Worm (Caenorhabditis elegans) whole organism, young adult: ENCODE data around the gene T20G5.13.

Experiments
- B0035.1 ChIP-seq: sonication (generic microtip); optimal IDR thresholded peaks from 2 replicates; lab custom pipeline; 2016; ENCODE audit warnings: missing genetic modification characterization, mild to moderate bottlenecking, missing compliant biosample characterization, missing genotype, missing genetic modification reagents
- C06A6.2 ChIP-seq: fragments of 200-800 bp; sonication (Bioruptor generic); conservative IDR thresholded peaks from 2 replicates; pipeline ENCODE4 v1.3.6; 2022; ENCODE audit warnings: missing genetic modification characterization, missing compliant biosample characterization
- C17E4.6 ChIP-seq: fragments of 200-800 bp; sonication (Bioruptor generic); IDR thresholded peaks from 2 replicates; pipeline ENCODE4 v1.3.6; 2022; ENCODE audit warnings: missing genetic modification reagents, missing genetic modification characterization, missing compliant biosample characterization
- F10E7.11 ChIP-seq: sonication (generic microtip); optimal IDR thresholded peaks from 2 replicates; lab custom pipeline; 2017; ENCODE audit warnings: mild to moderate bottlenecking, missing genetic modification characterization, moderate library complexity, missing compliant biosample characterization
- F22D6.2 ChIP-seq: sonication (generic microtip); optimal IDR thresholded peaks from 2 replicates; lab custom pipeline; 2016; ENCODE audit warnings: mild to moderate bottlenecking, missing genetic modification characterization, missing compliant biosample characterization
- F23B12.7 ChIP-seq: sonication (generic microtip); optimal IDR thresholded peaks from 2 replicates; lab custom pipeline; 2017; ENCODE audit warnings: missing genetic modification characterization, mild to moderate bottlenecking, missing compliant biosample characterization, antibody characterized with exemption, moderate library complexity; ENCODE audit not compliant: insufficient read depth
- F55B11.4 ChIP-seq: sonication (generic microtip); optimal IDR thresholded peaks from 2 replicates; lab custom pipeline; 2016; ENCODE audit warnings: missing compliant biosample characterization, missing genetic modification characterization, borderline replicate concordance; ENCODE audit not compliant: insufficient read depth
- F57A8.1 ChIP-seq: fragments of 200-800 bp; sonication (Bioruptor generic); optimal IDR thresholded peaks from 2 replicates; lab custom pipeline; 2018; ENCODE audit warnings: mild to moderate bottlenecking, missing genetic modification characterization, moderate library complexity, missing compliant biosample characterization
- K12H6.12 ChIP-seq: fragments of 200-800 bp; sonication (Bioruptor generic); optimal IDR thresholded peaks from 2 replicates; lab custom pipeline; 2018; ENCODE audit warnings: mild to moderate bottlenecking, missing genetic modification characterization, missing compliant biosample characterization
- T07F8.4 ChIP-seq: sonication (generic microtip); optimal IDR thresholded peaks from 2 replicates; lab custom pipeline; 2016; ENCODE audit warnings: mild to moderate bottlenecking, missing genetic modification characterization, moderate library complexity, missing compliant biosample characterization
- T26A5.8 ChIP-seq: sonication (generic microtip); optimal IDR thresholded peaks from 2 replicates; lab custom pipeline; 2016; ENCODE audit warnings: missing genetic modification characterization, missing compliant biosample characterization
- Y56A3A.18 ChIP-seq: fragments of 200-800 bp; sonication (Bioruptor generic); IDR thresholded peaks from 2 replicates; pipeline ENCODE4 v1.3.6; 2022; ENCODE audit warnings: missing genetic modification reagents, missing genetic modification characterization, missing compliant biosample characterization
- Y67H2A.10 ChIP-seq: fragments of 200-800 bp; sonication (Bioruptor generic); conservative IDR thresholded peaks from 2 replicates; pipeline ENCODE4 v1.3.6; 2022; ENCODE audit warnings: missing genetic modification reagents, missing genetic modification characterization, missing compliant biosample characterization
- Y79H2A.3 ChIP-seq: fragments of 200-800 bp; sonication (Bioruptor generic); conservative IDR thresholded peaks from 2 replicates; pipeline ENCODE4 v1.3.6; 2022; ENCODE audit warnings: missing genetic modification reagents, missing genetic modification characterization, missing compliant biosample characterization
- ZK185.1 ChIP-seq: sonication (generic microtip); optimal IDR thresholded peaks from 2 replicates; lab custom pipeline; 2016; ENCODE audit warnings: mild to moderate bottlenecking, missing genetic modification characterization, missing compliant biosample characterization; ENCODE audit not compliant: poor library complexity, severe bottlenecking
- bed-2 ChIP-seq: fragments of 200-800 bp; sonication (Bioruptor generic); IDR thresholded peaks from 2 replicates; pipeline ENCODE4 v1.3.6; 2022; ENCODE audit warnings: missing genetic modification reagents, missing genetic modification characterization, missing compliant biosample characterization
- ccch-3 ChIP-seq: fragments of 200-800 bp; sonication (Bioruptor generic); optimal IDR thresholded peaks from 2 replicates; lab custom pipeline; 2018; ENCODE audit warnings: mild to moderate bottlenecking, missing genetic modification characterization, missing compliant biosample characterization
- cebp-1 ChIP-seq, 2 experiments: fragments of 200-800 bp in 1 of 2; sonication (Bioruptor generic) in 1 of 2; sonication (generic microtip) in 1 of 2; IDR thresholded peaks in 1 of 2; optimal IDR thresholded peaks in 1 of 2; 2 replicates each; pipeline versions ENCODE4 v1.3.6 to Lab custom; 2017 to 2022; ENCODE audit warnings: missing compliant biosample characterization in 2 of 2, missing genetic modification characterization in 2 of 2, mild to moderate bottlenecking in 1 of 2, missing genetic modification reagents in 1 of 2, moderate library complexity in 1 of 2
- chd-7 ChIP-seq: sonication (generic microtip); optimal IDR thresholded peaks from 2 replicates; lab custom pipeline; 2016; ENCODE audit warnings: mild to moderate bottlenecking, missing genetic modification characterization, moderate library complexity, missing compliant biosample characterization
- die-1 ChIP-seq: sonication (generic microtip); optimal IDR thresholded peaks from 2 replicates; lab custom pipeline; 2016; ENCODE audit warnings: missing genotype, mild to moderate bottlenecking, missing genetic modification characterization, missing compliant biosample characterization
- dpl-1 ChIP-seq: fragments of 150-350 bp; optimal IDR thresholded peaks from 2 replicates; lab custom pipeline; 2014; ENCODE audit warnings: missing biosample characterization, missing genetic modification reagents, missing genetic modification characterization
- egl-18 ChIP-seq: fragments of 200-800 bp; sonication (Bioruptor generic); IDR thresholded peaks from 2 replicates; pipeline ENCODE4 v1.3.6; 2022; ENCODE audit warnings: missing genetic modification reagents, missing genetic modification characterization, missing compliant biosample characterization
- egrh-3 ChIP-seq: fragments of 200-800 bp; sonication (Bioruptor generic); IDR thresholded peaks from 2 replicates; pipeline ENCODE4 v1.3.6; 2022; ENCODE audit warnings: missing genetic modification reagents, missing genetic modification characterization, missing compliant biosample characterization
- ets-4 ChIP-seq: fragments of 200-800 bp; sonication (Bioruptor generic); optimal IDR thresholded peaks from 2 replicates; lab custom pipeline; 2018; ENCODE audit warnings: mild to moderate bottlenecking, missing genetic modification characterization, missing compliant biosample characterization
- hmg-1.2 ChIP-seq: fragments of 200-800 bp; sonication (Bioruptor generic); IDR thresholded peaks from 2 replicates; pipeline ENCODE4 v1.3.6; 2022; ENCODE audit warnings: missing genetic modification reagents, missing genetic modification characterization, missing compliant biosample characterization
- let-607 ChIP-seq, 2 experiments: fragments of 200-800 bp in 1 of 2; sonication (Bioruptor generic) in 1 of 2; sonication (generic microtip) in 1 of 2; optimal IDR thresholded peaks; 2 replicates each; lab custom pipeline; 2016 to 2018; ENCODE audit warnings: mild to moderate bottlenecking in 2 of 2, missing compliant biosample characterization in 2 of 2, missing genetic modification characterization in 2 of 2, moderate library complexity in 2 of 2, missing genotype in 1 of 2
- lsy-27 ChIP-seq: sonication (generic microtip); optimal IDR thresholded peaks from 2 replicates; lab custom pipeline; 2017; ENCODE audit warnings: missing genetic modification characterization, mild to moderate bottlenecking, missing compliant biosample characterization, antibody characterized with exemption, missing genotype, borderline replicate concordance; ENCODE audit not compliant: insufficient read depth
- nfya-1 ChIP-seq: sonication (generic microtip); optimal IDR thresholded peaks from 2 replicates; lab custom pipeline; 2017; ENCODE audit warnings: antibody characterized with exemption, missing compliant biosample characterization, missing genetic modification characterization, borderline replicate concordance; ENCODE audit not compliant: insufficient read depth
- nfya-2 ChIP-seq: fragments of 200-800 bp; sonication (Bioruptor generic); IDR thresholded peaks from 2 replicates; pipeline ENCODE4 v1.3.6; 2022; ENCODE audit warnings: missing genetic modification reagents, missing genetic modification characterization, missing compliant biosample characterization
- nfyb-1 ChIP-seq: fragments of 200-800 bp; sonication (Bioruptor generic); IDR thresholded peaks from 2 replicates; pipeline ENCODE4 v1.3.6; 2022; ENCODE audit warnings: missing genetic modification reagents, missing genetic modification characterization, missing compliant biosample characterization
- nhr-80 ChIP-seq: sonication (generic microtip); optimal IDR thresholded peaks from 2 replicates; lab custom pipeline; 2016; ENCODE audit warnings: missing genetic modification characterization, missing compliant biosample characterization
- pha-4 ChIP-seq: fragments of 150-350 bp; sonication (generic microtip); optimal IDR thresholded peaks from 2 replicates; lab custom pipeline; 2014; ENCODE audit warnings: missing biosample characterization, missing genetic modification reagents, missing genetic modification characterization
- sea-2 ChIP-seq: fragments of 200-800 bp; sonication (Bioruptor generic); IDR thresholded peaks from 2 replicates; pipeline ENCODE4 v1.3.6; 2022; ENCODE audit warnings: missing genetic modification characterization, missing compliant biosample characterization
- snpc-1.3 ChIP-seq: sonication (generic microtip); optimal IDR thresholded peaks from 2 replicates; lab custom pipeline; 2017; ENCODE audit warnings: missing genetic modification characterization, mild to moderate bottlenecking, missing compliant biosample characterization, antibody characterized with exemption, moderate library complexity, missing genotype, missing genetic modification reagents; ENCODE audit not compliant: insufficient read depth
- snpc-3.4 ChIP-seq: sonication (generic microtip); optimal IDR thresholded peaks from 2 replicates; lab custom pipeline; 2017; ENCODE audit warnings: missing genetic modification characterization, mild to moderate bottlenecking, missing compliant biosample characterization, antibody characterized with exemption, moderate library complexity, missing genotype, missing genetic modification reagents
- somi-1 ChIP-seq: fragments of 200-800 bp; sonication (Bioruptor generic); optimal IDR thresholded peaks from 2 replicates; lab custom pipeline; 2018; ENCODE audit warnings: mild to moderate bottlenecking, missing genetic modification characterization, missing compliant biosample characterization
- sptf-2 ChIP-seq: fragments of 200-800 bp; sonication (Bioruptor generic); optimal IDR thresholded peaks from 2 replicates; lab custom pipeline; 2018; ENCODE audit warnings: mild to moderate bottlenecking, missing genetic modification characterization, missing compliant biosample characterization
- tlf-1 ChIP-seq: fragments of 200-800 bp; sonication (Bioruptor generic); optimal IDR thresholded peaks from 2 replicates; lab custom pipeline; 2018; ENCODE audit warnings: mild to moderate bottlenecking, missing genetic modification characterization, missing compliant biosample characterization
- unc-130 ChIP-seq: sonication (generic microtip); optimal IDR thresholded peaks from 2 replicates; lab custom pipeline; 2016; ENCODE audit warnings: missing genetic modification reagents, missing genetic modification characterization, missing compliant biosample characterization
- unc-62 ChIP-seq: fragments of 150-350 bp; optimal IDR thresholded peaks from 2 replicates; lab custom pipeline; 2014; ENCODE audit warnings: missing biosample characterization, missing genetic modification reagents, missing genetic modification characterization
- ztf-18 ChIP-seq: sonication (generic microtip); optimal IDR thresholded peaks from 2 replicates; lab custom pipeline; 2016; ENCODE audit warnings: missing genotype, mild to moderate bottlenecking, missing genetic modification characterization, missing compliant biosample characterization

Gene T20G5.13

DNA sequence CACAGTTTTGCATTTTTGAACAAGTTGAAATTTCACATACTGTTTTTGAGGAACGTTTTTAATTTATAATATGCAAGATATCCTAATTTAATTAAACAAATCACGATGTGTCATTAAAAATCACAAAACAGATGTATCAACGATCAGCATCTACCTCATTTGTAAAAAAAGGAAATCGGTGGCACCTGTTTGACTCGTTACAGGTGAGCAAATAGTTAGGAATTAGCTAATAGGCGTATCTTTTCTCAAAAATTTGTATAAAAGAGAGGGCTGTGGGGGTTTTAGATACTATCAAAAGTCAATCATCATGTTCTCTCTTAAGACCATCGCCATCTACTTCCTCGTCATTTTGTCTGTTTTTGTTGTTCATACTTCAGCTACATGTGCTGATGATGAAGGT lies 2.1 kb downstream of the T20G5.13 start, which contains the start of gene T20G5.8:
Gene T20G5.8 (plus strand): TSS at position 301 of the 400 bp plus-strand sequence.
- TF ChIP-seq ZK185.1 (tag; lab: Kevin White, UChicago) = no peak
- no peak for TF ChIP-seq C17E4.6 (GFP tag; lab: Robert Waterston, UW)
- no peak for TF ChIP-seq pha-4 (tag; lab: Kevin White, UChicago)
- no peak for TF ChIP-seq unc-62 (GFP tag; lab: Kevin White, UChicago)
- TF ChIP-seq bed-2 (GFP tag; lab: Robert Waterston, UW) = no peak
- TF ChIP-seq ccch-3 (GFP tag; lab: Kevin White, UChicago) = no peak
- no peak for TF ChIP-seq sea-2
- no peak for TF ChIP-seq cebp-1 (GFP tag; IDR thresholded peaks at IDR 0.05; lab: Robert Waterston, UW)
- no peak for TF ChIP-seq cebp-1 (tag; optimal IDR thresholded peaks at IDR 0.05; lab: Kevin White, UChicago)
- TF ChIP-seq F55B11.4 (tag; lab: Kevin White, UChicago) = no peak
- TF ChIP-seq sptf-2 (GFP tag; lab: Kevin White, UChicago) = no peak
- no peak for TF ChIP-seq nfya-1 (tag; lab: Kevin White, UChicago)

DNA sequence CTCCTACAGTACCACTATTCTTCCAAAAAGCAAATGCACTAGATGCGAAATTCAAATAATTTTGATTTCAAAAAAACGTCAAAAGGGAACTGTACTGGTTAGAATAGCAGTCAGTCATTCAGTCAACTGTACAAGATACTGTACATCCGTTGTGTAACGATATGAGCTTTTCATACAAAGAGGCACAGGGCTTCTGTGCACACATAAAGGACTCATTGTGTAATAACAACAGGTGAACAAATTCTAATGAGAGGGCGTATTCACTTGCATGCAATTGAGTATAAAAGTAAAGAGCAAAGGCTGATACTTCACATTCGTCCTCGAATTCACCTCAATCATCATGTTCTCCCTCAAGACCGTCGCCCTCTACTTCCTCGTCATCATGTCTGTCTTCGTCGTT lies 3.7 kb downstream of the T20G5.13 start, which contains the start of gene dod-6:
Gene dod-6 (plus strand): TSS at position 301 of the 400 bp plus-strand sequence.
- TF ChIP-seq nfyb-1 (GFP tag; lab: Robert Waterston, UW) (no peak), unc-130 (GFP tag; lab: Kevin White, UChicago) (no peak), K12H6.12 (tag; lab: Kevin White, UChicago) (no peak), tlf-1 (no peak), hmg-1.2 (GFP tag; lab: Robert Waterston, UW) (no peak), ztf-18 (tag; lab: Kevin White, UChicago) (no peak), egrh-3 (GFP tag; lab: Robert Waterston, UW) (no peak), chd-7 (tag; lab: Kevin White, UChicago) (no peak), cebp-1 (GFP tag; IDR thresholded peaks at IDR 0.05; lab: Robert Waterston, UW) (no peak), cebp-1 (tag; optimal IDR thresholded peaks at IDR 0.05; lab: Kevin White, UChicago) (no peak), nhr-80 (tag; lab: Kevin White, UChicago) (no peak), T26A5.8 (no peak), Y79H2A.3 (GFP tag; lab: Robert Waterston, UW) (no peak), nfya-2 (GFP tag; lab: Robert Waterston, UW) (no peak)

- peak in 1 of 2 experiments; percentile 39 for TF ChIP-seq let-607 (tag; optimal IDR thresholded peaks at IDR 0.05; lab: Kevin White, UChicago)
- TF ChIP-seq nfyb-1 (GFP tag; lab: Robert Waterston, UW) = 0 out of 2 replicates have a peak, but pooled peaks have one; percentile 30
- TF ChIP-seq egl-18 (GFP tag; lab: Robert Waterston, UW) = no peak
- TF ChIP-seq unc-62 (GFP tag; lab: Kevin White, UChicago) = peak; percentile 56
Observed at ce11 chrIII:10196796-10197195, 4.3 kb downstream of the T20G5.13 start.

DNA sequence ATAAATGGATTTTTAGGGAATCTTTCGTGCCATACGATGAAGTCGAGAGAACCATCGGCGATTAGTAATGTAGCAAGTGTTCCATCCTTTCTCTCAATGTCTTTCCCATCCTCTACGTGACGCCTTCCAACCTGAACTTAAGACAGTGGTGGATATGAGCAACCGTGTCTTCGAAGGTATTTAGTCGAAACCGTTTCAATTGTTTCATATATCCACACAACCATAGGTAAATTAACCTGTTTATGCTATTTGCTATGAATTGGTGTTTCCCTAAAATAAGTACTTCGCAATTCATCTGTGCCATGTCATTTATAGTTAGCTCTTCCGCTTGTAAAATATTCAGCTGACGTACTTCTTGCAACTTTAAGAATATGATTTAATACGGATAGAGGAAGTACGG lies 5.2 kb downstream of the T20G5.13 start:
- TF ChIP-seq F10E7.11 (tag; lab: Kevin White, UChicago) (no peak), F22D6.2 (tag; lab: Kevin White, UChicago) (no peak), cebp-1 (GFP tag; IDR thresholded peaks at IDR 0.05; lab: Robert Waterston, UW) (no peak), cebp-1 (tag; optimal IDR thresholded peaks at IDR 0.05; lab: Kevin White, UChicago) (no peak), somi-1 (no peak), dpl-1 (GFP tag; lab: Kevin White, UChicago) (no peak), C06A6.2 (GFP tag; lab: Robert Waterston, UW) (no peak), B0035.1 (no peak), snpc-1.3 (tag; lab: Kevin White, UChicago) (no peak), sea-2 (no peak), snpc-3.4 (tag; lab: Kevin White, UChicago) (no peak), C17E4.6 (GFP tag; lab: Robert Waterston, UW) (no peak), F57A8.1 (GFP tag; lab: Kevin White, UChicago) (no peak), lsy-27 (tag; lab: Kevin White, UChicago) (no peak), Y56A3A.18 (GFP tag; lab: Robert Waterston, UW) (no peak), F23B12.7 (tag; lab: Kevin White, UChicago) (no peak), T07F8.4 (no peak), die-1 (tag; lab: Kevin White, UChicago) (no peak), ets-4 (GFP tag; lab: Kevin White, UChicago) (no peak), Y67H2A.10 (GFP tag; lab: Robert Waterston, UW) (no peak)
